Worm (Caenorhabditis elegans) whole organism, L1 larva: Measurements from ENCODE around the gene C27B7.2.

Experiments
- C04F5.9 ChIP-seq: sonication (generic microtip); optimal IDR thresholded peaks from 2 replicates; lab custom pipeline; 2016; ENCODE audit warnings: missing genetic modification characterization, missing compliant biosample characterization
- Y116A8C.19 ChIP-seq: sonication (generic microtip); optimal IDR thresholded peaks from 2 replicates; lab custom pipeline; 2016; ENCODE audit warnings: missing compliant biosample characterization, missing genetic modification characterization, borderline replicate concordance
- aly-2 ChIP-seq: fragments of 150-350 bp; optimal IDR thresholded peaks from 2 replicates; lab custom pipeline; 2014; ENCODE audit warnings: missing biosample characterization, missing genetic modification characterization
- blmp-1 ChIP-seq: fragments of 150-350 bp; optimal IDR thresholded peaks from 2 replicates; lab custom pipeline; 2014; ENCODE audit warnings: missing biosample characterization, missing genetic modification characterization
- ceh-63 ChIP-seq: fragments of 200-800 bp; sonication (Bioruptor generic); optimal IDR thresholded peaks from 2 replicates; lab custom pipeline; 2018; ENCODE audit warnings: mild to moderate bottlenecking, missing genetic modification characterization, missing compliant biosample characterization
- efl-1 ChIP-seq, 4 experiments: fragments of 150-350 bp; optimal IDR thresholded peaks in 3 of 4; peaks in 1 of 4; 1 replicate in 1 of 4; 2 replicates in 3 of 4; lab custom pipeline; 2014; ENCODE audit warnings: missing biosample characterization in 2 of 4, missing genetic modification characterization in 2 of 4, missing genetic modification reagents in 2 of 4
- elt-3 ChIP-seq, 6 experiments: fragments of 150-350 bp in 1 of 6; sonication (generic microtip); optimal IDR thresholded peaks; 2 replicates each; lab custom pipeline; 2017 to 2018; ENCODE audit warnings: missing biosample characterization in 6 of 6, missing genetic modification characterization in 6 of 6, inconsistent platforms in 1 of 6
- fkh-4 ChIP-seq: sonication (generic microtip); optimal IDR thresholded peaks from 2 replicates; lab custom pipeline; 2016; ENCODE audit warnings: missing compliant biosample characterization, missing genetic modification characterization, borderline replicate concordance
- fkh-8 ChIP-seq: sonication (generic microtip); optimal IDR thresholded peaks from 2 replicates; lab custom pipeline; 2016; ENCODE audit warnings: mild to moderate bottlenecking, missing genetic modification characterization, missing compliant biosample characterization
- hlh-17 ChIP-seq: fragments of 200-800 bp; sonication (Bioruptor generic); optimal IDR thresholded peaks from 2 replicates; lab custom pipeline; 2018; ENCODE audit warnings: missing genetic modification characterization, mild to moderate bottlenecking, missing compliant biosample characterization, moderate library complexity, borderline replicate concordance
- hpl-2 ChIP-seq: fragments of 150-350 bp; optimal IDR thresholded peaks from 2 replicates; lab custom pipeline; 2014; ENCODE audit warnings: missing biosample characterization, missing genetic modification reagents, missing genetic modification characterization
- irx-1 ChIP-seq: sonication (generic microtip); optimal IDR thresholded peaks from 2 replicates; lab custom pipeline; 2016; ENCODE audit warnings: missing genetic modification characterization, missing compliant biosample characterization
- isw-1 ChIP-seq: fragments of 200-800 bp; sonication (Bioruptor generic); IDR thresholded peaks from 2 replicates; pipeline ENCODE4 v1.3.6; 2022; ENCODE audit warnings: missing genetic modification characterization, missing compliant biosample characterization
- lin-13 ChIP-seq: fragments of 150-350 bp; optimal IDR thresholded peaks from 2 replicates; lab custom pipeline; 2014; ENCODE audit warnings: missing biosample characterization, missing genetic modification reagents, missing genetic modification characterization
- lin-14 ChIP-seq: fragments of 200-800 bp; sonication (Bioruptor generic); optimal IDR thresholded peaks from 2 replicates; lab custom pipeline; 2018; ENCODE audit warnings: mild to moderate bottlenecking, missing genetic modification characterization, moderate library complexity, missing compliant biosample characterization
- lin-15B ChIP-seq: fragments of 150-350 bp; sonication (generic microtip); optimal IDR thresholded peaks from 3 replicates; lab custom pipeline; 2014; ENCODE audit warnings: missing biosample characterization, missing genetic modification characterization
- lin-35 ChIP-seq, 2 experiments: fragments of 150-350 bp; optimal IDR thresholded peaks; 2 replicates each; lab custom pipeline; 2014; ENCODE audit warnings: missing biosample characterization in 2 of 2, missing genetic modification characterization in 2 of 2, missing genetic modification reagents in 2 of 2
- mdl-1 ChIP-seq, 2 experiments: fragments of 150-350 bp; optimal IDR thresholded peaks; 2 replicates each; lab custom pipeline; 2014 to 2017; ENCODE audit warnings: missing biosample characterization in 2 of 2, missing genetic modification characterization in 2 of 2, inconsistent platforms in 1 of 2
- nhr-20 ChIP-seq: sonication (generic microtip); optimal IDR thresholded peaks from 2 replicates; lab custom pipeline; 2016; ENCODE audit warnings: mild to moderate bottlenecking, missing genetic modification characterization, missing compliant biosample characterization
- nhr-71 ChIP-seq: sonication (generic microtip); optimal IDR thresholded peaks from 2 replicates; lab custom pipeline; 2016; ENCODE audit warnings: mild to moderate bottlenecking, missing genetic modification characterization, moderate library complexity, missing compliant biosample characterization
- nhr-76 ChIP-seq: sonication (generic microtip); optimal IDR thresholded peaks from 2 replicates; lab custom pipeline; 2017; ENCODE audit warnings: missing biosample characterization, missing genetic modification characterization
- nhr-84 ChIP-seq: sonication (generic microtip); optimal IDR thresholded peaks from 2 replicates; lab custom pipeline; 2017; ENCODE audit warnings: missing biosample characterization, missing genetic modification characterization
- nhr-85 ChIP-seq: sonication (generic microtip); peaks from one replicate; lab custom pipeline; 2016; ENCODE audit warnings: missing genetic modification characterization, inconsistent platforms, missing compliant biosample characterization
- nhr-90 ChIP-seq: sonication (generic microtip); optimal IDR thresholded peaks from 2 replicates; lab custom pipeline; 2016; ENCODE audit warnings: mild to moderate bottlenecking, missing genetic modification characterization, missing compliant biosample characterization; ENCODE audit not compliant: poor library complexity
- pqm-1 ChIP-seq: sonication (generic microtip); optimal IDR thresholded peaks from 3 replicates; lab custom pipeline; 2017; ENCODE audit warnings: missing biosample characterization, missing genetic modification characterization
- rnt-1 ChIP-seq: sonication (generic microtip); optimal IDR thresholded peaks from 2 replicates; lab custom pipeline; 2016; ENCODE audit warnings: mild to moderate bottlenecking, missing genetic modification characterization, moderate library complexity, missing compliant biosample characterization
- snpc-4 ChIP-seq: fragments of 150-350 bp; optimal IDR thresholded peaks from 2 replicates; lab custom pipeline; 2014; ENCODE audit warnings: missing biosample characterization, missing genetic modification characterization
- snu-23 ChIP-seq: sonication (generic microtip); optimal IDR thresholded peaks from 2 replicates; lab custom pipeline; 2016; ENCODE audit warnings: missing genetic modification characterization, missing compliant biosample characterization
- sox-4 ChIP-seq: sonication (generic microtip); optimal IDR thresholded peaks from 2 replicates; lab custom pipeline; 2016; ENCODE audit warnings: missing genetic modification characterization, missing compliant biosample characterization
- tbx-2 ChIP-seq: sonication (generic microtip); optimal IDR thresholded peaks from 2 replicates; lab custom pipeline; 2016; ENCODE audit warnings: missing genetic modification characterization, missing compliant biosample characterization
- unc-130 ChIP-seq: fragments of 150-350 bp; optimal IDR thresholded peaks from 2 replicates; lab custom pipeline; 2017; ENCODE audit warnings: missing biosample characterization, missing genetic modification characterization, inconsistent platforms
- unc-98 ChIP-seq: fragments of 200-800 bp; sonication (Bioruptor generic); IDR thresholded peaks from 2 replicates; pipeline ENCODE4 v1.3.6; 2022; ENCODE audit warnings: missing genetic modification characterization, missing compliant biosample characterization

The C27B7.2 gene

ce11 chrIV:8893746-8894145 is 1.1 kb downstream of the C27B7.2 start, which contains the start of gene rad-54.L2 (continued):
- peak; percentile 13 for TF ChIP-seq irx-1
- TF ChIP-seq nhr-85 (tag; lab: Kevin White, UChicago): peak; percentile 5
- peak; percentile 35 for TF ChIP-seq lin-15B (tag; lab: Kevin White, UChicago)
- TF ChIP-seq nhr-90: peak; percentile 23
- no peak for TF ChIP-seq C04F5.9 (tag; lab: Kevin White, UChicago)

DNA sequence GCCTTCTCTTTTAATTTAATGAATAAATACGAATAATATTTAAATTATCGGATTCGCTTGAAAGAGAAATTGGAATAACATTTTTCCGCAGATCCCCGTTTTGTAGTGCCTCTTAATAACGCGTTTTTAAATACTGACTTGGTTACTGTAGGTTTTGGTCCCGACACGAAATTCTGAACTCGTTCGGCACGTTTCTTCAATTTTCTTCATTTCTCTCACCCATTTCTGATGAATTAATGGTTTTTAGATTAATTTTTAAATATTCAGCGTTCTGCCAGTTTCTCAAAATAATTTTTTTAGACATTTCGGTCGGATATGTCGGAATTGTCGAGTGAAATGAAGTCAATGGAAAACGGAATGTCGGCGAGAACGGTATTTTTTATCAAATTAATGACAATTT is 8.7 kb downstream of the C27B7.2 start, which contains the start of gene C27B7.5:
C27B7.5 (plus strand) TSS at position 301 of the 400 bp plus-strand sequence.
- no peak for TF ChIP-seq aly-2 (tag; lab: Kevin White, UChicago)

DNA sequence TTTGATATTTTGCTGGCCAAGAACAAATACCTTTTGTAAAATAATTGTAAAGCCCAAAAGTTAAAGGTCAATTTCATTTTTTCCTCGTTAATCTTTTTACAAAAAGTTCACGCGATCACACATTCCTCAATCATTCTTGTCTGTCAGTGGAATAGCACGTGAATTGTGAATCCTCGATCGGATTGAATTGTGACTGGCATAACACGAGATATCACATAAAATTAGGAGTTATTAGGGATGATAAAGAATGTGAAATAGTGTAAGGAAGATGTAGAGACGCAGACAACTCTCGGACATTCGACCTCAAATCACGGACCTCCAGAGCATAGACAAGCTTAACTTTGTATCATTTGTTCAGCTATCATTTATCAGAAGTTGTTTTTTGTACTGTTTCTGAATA is 13.5 kb downstream of the C27B7.2 start, which contains the start of gene C27B7.6:
C27B7.6 (minus strand) TSS at position 182 of the 400 bp plus-strand sequence.
- TF ChIP-seq unc-98 (GFP tag; lab: Robert Waterston, UW): no peak
- peak; percentile 62 for TF ChIP-seq nhr-71
- TF ChIP-seq C04F5.9 (tag; lab: Kevin White, UChicago): no peak
- TF ChIP-seq unc-130: peak; percentile 14
- no peak for TF ChIP-seq mdl-1 (tag; optimal IDR thresholded peaks at IDR 0.05; lab: Kevin White, UChicago)
- TF ChIP-seq Y116A8C.19 (tag; lab: Kevin White, UChicago): no peak
- no peak for TF ChIP-seq ceh-63 (GFP tag; lab: Kevin White, UChicago)
- TF ChIP-seq snu-23 (GFP tag; lab: Kevin White, UChicago): peak; percentile 24
- TF ChIP-seq lin-15B (tag; lab: Kevin White, UChicago): no peak
- no peak for TF ChIP-seq hpl-2 (GFP tag; lab: Kevin White, UChicago)
- no peak for TF ChIP-seq efl-1 (optimal IDR thresholded peaks at IDR 0.05; lab: Kevin White, UChicago)
- peak in 1 of 2 experiments; percentile 83 for TF ChIP-seq efl-1 (GFP tag; optimal IDR thresholded peaks at IDR 0.05 in 1 of 2; lab: Kevin White, UChicago)
- TF ChIP-seq rnt-1 (tag; lab: Kevin White, UChicago): peak; percentile 40
- TF ChIP-seq fkh-8 (tag; lab: Kevin White, UChicago): no peak
- TF ChIP-seq lin-14 (GFP tag; lab: Kevin White, UChicago): no peak
- TF ChIP-seq pqm-1 (tag; lab: Kevin White, UChicago): no peak
- TF ChIP-seq isw-1 (GFP tag; lab: Robert Waterston, UW): no peak

DNA sequence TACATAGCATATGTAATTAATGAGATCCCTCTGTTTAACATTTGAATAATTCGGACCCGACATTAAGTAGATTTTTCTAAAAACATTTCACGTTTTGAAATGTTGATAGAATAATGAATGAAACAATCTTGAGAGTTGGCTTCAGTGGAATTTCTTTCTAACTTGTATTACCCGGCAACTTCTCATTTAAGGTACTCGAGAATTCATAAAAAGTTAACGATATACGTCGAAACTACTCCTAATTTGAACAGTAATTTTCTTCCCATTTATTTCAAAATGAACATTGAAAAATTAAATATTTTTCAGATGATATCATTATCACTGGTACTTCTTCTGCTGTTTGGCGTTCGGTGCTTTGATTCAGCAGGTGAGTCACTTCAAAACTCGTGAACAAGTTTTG is 14.1 kb downstream of the C27B7.2 start, which contains the start of gene C27B7.7:
C27B7.7 (plus strand) TSS at position 301 of the 400 bp plus-strand sequence.
- TF ChIP-seq lin-13 (GFP tag; lab: Kevin White, UChicago): no peak
- no peak for TF ChIP-seq tbx-2 (tag; lab: Kevin White, UChicago)
- TF ChIP-seq nhr-76 (tag; lab: Kevin White, UChicago): no peak
- no peak for TF ChIP-seq ceh-63 (GFP tag; lab: Kevin White, UChicago)
- no peak for TF ChIP-seq fkh-4 (tag; lab: Kevin White, UChicago)
- TF ChIP-seq sox-4: no peak
- no peak for TF ChIP-seq snpc-4 (tag; lab: Kevin White, UChicago)

ce11 chrIV:8914187-8914586 is 21.5 kb downstream of the C27B7.2 start:
- TF ChIP-seq hlh-17 (GFP tag; lab: Kevin White, UChicago): no peak
- TF ChIP-seq nhr-85 (tag; lab: Kevin White, UChicago): peak; percentile 42
- peak; percentile 14 for TF ChIP-seq nhr-20 (tag; lab: Kevin White, UChicago)
- TF ChIP-seq elt-3 (tag; optimal IDR thresholded peaks at IDR 0.05; lab: Kevin White, UChicago): peak in 1 of 6 experiments; percentile 13
- peak in 1 of 2 experiments; percentile 24 for TF ChIP-seq lin-35 (GFP tag; optimal IDR thresholded peaks at IDR 0.05; lab: Kevin White, UChicago)
- TF ChIP-seq nhr-90: no peak
- peak; percentile 15 for TF ChIP-seq blmp-1 (tag; lab: Kevin White, UChicago)
- TF ChIP-seq nhr-84 (tag; lab: Kevin White, UChicago): no peak
